Worm (Caenorhabditis elegans): ENCODE results near the gene F19B10.10.

The F19B10.10 gene

DNA sequence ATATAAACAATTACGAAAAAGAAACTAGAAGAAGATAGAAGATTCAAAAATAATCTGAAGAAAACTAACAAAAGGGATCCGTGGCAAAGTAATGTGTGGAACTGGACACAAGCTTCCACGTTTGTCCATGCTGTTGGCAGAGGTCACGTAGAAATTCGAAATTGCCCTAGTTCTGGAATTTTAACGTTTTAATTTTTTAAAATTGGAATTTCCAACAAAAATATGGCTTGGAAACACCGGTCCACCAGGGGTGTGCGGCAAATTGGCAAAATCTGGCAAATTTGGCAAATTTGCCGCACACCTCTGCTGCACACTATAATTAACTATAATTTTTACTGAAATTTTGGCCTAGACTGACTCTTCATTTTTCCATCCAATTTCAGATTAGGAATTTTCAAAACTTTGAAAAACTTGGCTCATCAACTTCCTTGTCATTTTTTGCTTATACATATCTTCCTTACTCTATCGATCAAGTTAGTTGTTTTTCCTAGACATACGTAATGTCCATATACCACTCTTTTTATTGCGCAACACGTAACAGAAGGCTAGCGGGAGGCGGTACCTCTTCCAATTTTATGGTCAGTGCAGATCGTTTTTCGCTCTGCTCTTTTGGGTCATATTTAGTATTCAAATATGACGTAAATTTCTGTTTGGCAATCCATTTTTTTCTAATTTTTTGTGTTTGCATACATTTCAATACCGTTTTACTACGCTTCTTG is at the start of gene F19B10.10:
TSS of gene F19B10.10 (minus strand) at position 51 of the 719 bp plus-strand sequence.
- no peak for TF ChIP-seq hlh-1 (tag; optimal IDR thresholded peaks at IDR 0.05)
- peak; percentile 92 for TF ChIP-seq zip-8 (tag; optimal IDR thresholded peaks at IDR 0.05)
- TF ChIP-seq lin-13 (tag; optimal IDR thresholded peaks at IDR 0.05), result no peak

DNA sequence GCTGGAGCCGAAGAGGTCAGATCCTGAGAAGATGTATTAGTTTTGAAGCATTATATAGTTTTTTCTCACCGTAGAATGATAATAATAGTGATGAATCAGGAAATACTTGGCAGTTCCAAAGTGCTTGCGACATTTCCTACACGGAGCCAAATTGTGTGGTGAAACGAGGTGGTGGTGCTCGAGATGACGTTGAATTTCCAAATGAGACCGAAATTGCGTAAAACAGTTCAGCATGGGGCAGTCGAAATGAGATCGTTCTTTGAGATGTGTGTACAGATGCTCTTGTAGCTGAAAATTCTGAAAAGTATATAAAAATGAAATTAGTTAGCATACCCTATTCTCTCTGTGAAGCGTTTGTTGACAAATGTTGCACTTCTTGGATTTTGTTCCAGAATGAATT is 46.8 kb upstream of the F19B10.10 start, which contains the start of gene C46E10.8:
TSS of gene C46E10.8 (minus strand) at position 101 of the 400 bp plus-strand sequence.
- TF ChIP-seq unc-39 (tag; optimal IDR thresholded peaks at IDR 0.05) (no peak), elt-1 (tag; optimal IDR thresholded peaks at IDR 0.05; ENCODE audit: borderline replicate concordance, insufficient read depth) (no peak), hlh-1 (tag; optimal IDR thresholded peaks at IDR 0.05) (no peak), ces-1 (GFP tag; optimal IDR thresholded peaks at IDR 0.05) (no peak)

DNA sequence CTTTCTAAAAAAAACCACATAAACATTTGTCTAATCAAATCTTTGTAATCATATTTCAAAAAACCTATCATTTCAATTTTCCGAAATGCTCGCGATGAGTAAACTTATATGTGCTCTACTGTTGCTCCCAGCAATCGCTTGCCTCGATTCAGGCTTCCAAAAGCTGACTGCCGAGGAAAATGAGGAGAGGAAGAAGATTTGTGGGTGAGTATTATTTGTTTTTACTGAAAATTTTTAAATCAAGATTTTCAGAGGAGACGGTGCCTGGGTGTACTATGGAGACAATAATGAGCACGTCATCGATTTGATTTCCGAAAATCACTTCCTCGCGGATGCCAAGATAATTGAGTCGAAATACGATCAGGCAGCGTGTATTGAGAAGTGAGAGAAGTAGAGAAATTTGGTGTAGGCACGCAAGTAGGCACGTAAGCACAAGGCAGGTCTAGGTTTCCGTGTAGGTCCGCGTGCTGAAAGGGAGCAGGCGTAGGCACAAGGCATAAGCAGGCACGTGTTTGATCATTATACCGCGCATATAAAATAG is 43.0 kb upstream of the F19B10.10 start, which contains the start of gene C46E10.1:
TSS of gene C46E10.1 (plus strand) at position 51 of the 541 bp plus-strand sequence.
- no peak for TF ChIP-seq lin-13 (tag; optimal IDR thresholded peaks at IDR 0.05)
- TF ChIP-seq ceh-39 (tag; optimal IDR thresholded peaks at IDR 0.05), result no peak
- no peak for TF ChIP-seq tbx-8 (GFP tag; optimal IDR thresholded peaks at IDR 0.05)
- no peak for TF ChIP-seq blmp-1 (tag; optimal IDR thresholded peaks at IDR 0.05)
- TF ChIP-seq unc-62 (GFP tag; optimal IDR thresholded peaks at IDR 0.05), result no peak
- TF ChIP-seq ceh-83 (GFP tag; optimal IDR thresholded peaks at IDR 0.05), result no peak
- no peak for TF ChIP-seq hlh-1 (tag; optimal IDR thresholded peaks at IDR 0.05)
- no peak for TF ChIP-seq unc-120 (tag; optimal IDR thresholded peaks at IDR 0.05; ENCODE audit: poor library complexity, severe bottlenecking)
- no peak for TF ChIP-seq bed-3 (GFP tag; optimal IDR thresholded peaks at IDR 0.05)
- no peak for TF ChIP-seq nhr-2 (tag; optimal IDR thresholded peaks at IDR 0.05)
- TF ChIP-seq unc-39 (tag; optimal IDR thresholded peaks at IDR 0.05), result no peak

DNA sequence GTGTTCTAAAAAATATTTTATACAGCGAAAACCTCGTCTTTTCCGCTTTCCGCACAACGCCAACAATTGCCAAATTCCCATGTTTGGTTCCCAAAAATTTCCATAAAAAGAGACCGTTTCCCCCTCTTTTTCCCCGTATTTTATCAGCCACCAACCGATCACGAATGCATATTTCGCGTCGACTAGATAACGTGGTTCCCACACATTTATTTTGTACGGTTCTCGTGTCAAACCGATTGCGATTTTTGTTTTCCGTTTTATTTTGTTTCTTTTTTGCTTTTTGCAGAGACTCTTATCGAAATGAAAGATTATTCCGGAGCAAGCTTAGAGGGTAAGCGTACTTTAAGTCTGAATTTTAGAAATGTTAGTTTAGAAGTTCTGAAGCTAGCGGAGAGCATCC is 39.8 kb upstream of the F19B10.10 start, which contains the start of gene C46E10.3:
TSS of gene C46E10.3 (plus strand) at position 301 of the 400 bp plus-strand sequence.
- TF ChIP-seq bed-3 (GFP tag; optimal IDR thresholded peaks at IDR 0.05) (no peak), mep-1 (tag; optimal IDR thresholded peaks at IDR 0.05) (no peak), ces-1 (GFP tag; optimal IDR thresholded peaks at IDR 0.05) (no peak), nhr-237 (tag; optimal IDR thresholded peaks at IDR 0.05) (no peak), unc-39 (tag; optimal IDR thresholded peaks at IDR 0.05) (no peak)

DNA sequence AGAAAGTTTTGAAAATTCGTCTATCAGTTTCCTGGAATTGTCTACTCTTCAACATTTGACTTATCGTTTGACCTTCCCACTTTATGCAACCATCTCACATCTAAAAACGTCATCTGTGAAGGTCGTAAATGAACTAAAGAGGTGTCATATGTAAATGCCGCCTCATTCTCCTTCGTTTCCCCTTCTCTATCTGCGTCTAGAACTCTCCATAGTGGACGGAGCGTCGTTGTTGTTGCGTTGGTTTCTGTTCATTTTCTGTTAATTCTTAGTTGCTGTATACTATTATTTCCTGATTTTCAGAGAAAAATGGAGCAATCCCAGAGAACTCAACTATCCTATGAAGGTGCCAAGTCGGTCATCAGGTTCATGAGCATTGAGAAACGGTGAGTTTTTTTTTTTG is 35.7 kb upstream of the F19B10.10 start, which contains the start of gene fbxc-52:
TSS of gene fbxc-52 (plus strand) at position 301 of the 400 bp plus-strand sequence.
- TF ChIP-seq ceh-43 (GFP tag; optimal IDR thresholded peaks at IDR 0.05) (no peak), ceh-39 (tag; optimal IDR thresholded peaks at IDR 0.05) (no peak), flh-1 (GFP tag; optimal IDR thresholded peaks at IDR 0.05) (no peak), sem-2 (GFP tag; optimal IDR thresholded peaks at IDR 0.05) (no peak)

DNA sequence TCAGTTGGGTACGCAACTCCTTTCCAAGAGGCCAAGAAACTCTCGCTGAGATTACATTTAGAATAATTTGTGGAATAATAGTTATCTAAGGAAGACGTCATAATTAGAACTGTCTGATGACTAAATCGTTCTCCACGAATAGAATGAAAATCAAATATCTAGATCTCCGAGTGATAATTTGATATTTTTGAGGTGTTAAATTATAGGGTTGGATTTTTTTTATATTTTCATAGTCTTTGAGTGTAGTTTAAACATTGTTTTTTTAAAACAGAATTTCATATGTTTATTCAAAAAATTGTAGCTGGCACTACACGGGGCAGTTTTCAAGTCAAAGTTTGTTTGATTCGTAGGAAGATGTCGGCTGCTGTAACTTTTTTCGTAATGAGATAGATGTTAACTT is 35.2 kb upstream of the F19B10.10 start, which contains the start of gene srh-99:
TSS of gene srh-99 (minus strand) at position 101 of the 400 bp plus-strand sequence.
- TF ChIP-seq nhr-76 (tag; optimal IDR thresholded peaks at IDR 0.05) (no peak), tbx-8 (GFP tag; optimal IDR thresholded peaks at IDR 0.05) (no peak), mls-2 (tag; optimal IDR thresholded peaks at IDR 0.05) (no peak), unc-120 (tag; optimal IDR thresholded peaks at IDR 0.05; ENCODE audit: poor library complexity, severe bottlenecking) (no peak), drap-1 (GFP tag; optimal IDR thresholded peaks at IDR 0.05) (no peak)

DNA sequence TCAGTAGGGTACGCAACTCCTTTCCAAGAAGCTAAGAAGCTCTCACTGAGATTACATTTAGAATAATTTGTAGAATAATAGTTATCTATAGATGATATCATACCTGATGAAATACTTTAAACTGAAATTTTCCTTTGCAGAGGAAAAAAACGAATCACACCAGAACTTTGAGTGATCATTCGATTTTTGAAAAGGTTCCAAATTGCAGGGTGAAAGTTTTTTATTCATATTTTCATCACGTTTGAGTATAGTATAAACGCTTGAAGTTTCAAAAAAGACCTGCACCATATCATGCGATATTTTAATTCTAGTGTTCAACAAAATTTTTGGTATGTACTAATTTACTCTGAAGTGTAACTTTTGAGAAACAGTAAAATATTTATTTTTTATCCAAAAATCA is 33.4 kb upstream of the F19B10.10 start, which contains the start of gene srh-100:
TSS of gene srh-100 (minus strand) at position 101 of the 400 bp plus-strand sequence.
- TF ChIP-seq lin-13 (tag; optimal IDR thresholded peaks at IDR 0.05), result no peak
- no peak for TF ChIP-seq M03D4.4 (tag; optimal IDR thresholded peaks at IDR 0.05)
- no peak for TF ChIP-seq mls-2 (tag; optimal IDR thresholded peaks at IDR 0.05)
- no peak for TF ChIP-seq blmp-1 (tag; optimal IDR thresholded peaks at IDR 0.05)
- no peak for TF ChIP-seq lin-32 (GFP tag; optimal IDR thresholded peaks at IDR 0.05)
- TF ChIP-seq ceh-43 (GFP tag; optimal IDR thresholded peaks at IDR 0.05), result no peak
- no peak for TF ChIP-seq lsy-2 (tag; optimal IDR thresholded peaks at IDR 0.05)
- TF ChIP-seq unc-120 (tag; optimal IDR thresholded peaks at IDR 0.05; ENCODE audit: poor library complexity, severe bottlenecking), result no peak
- TF ChIP-seq nhr-2 (tag; optimal IDR thresholded peaks at IDR 0.05), result no peak
- no peak for TF ChIP-seq ces-1 (GFP tag; optimal IDR thresholded peaks at IDR 0.05)
- no peak for TF ChIP-seq unc-62 (GFP tag; optimal IDR thresholded peaks at IDR 0.05)
- no peak for TF ChIP-seq cnd-1 (tag; optimal IDR thresholded peaks at IDR 0.05)
- TF ChIP-seq pha-4 (tag; optimal IDR thresholded peaks at IDR 0.05), result no peak
- TF ChIP-seq snpc-4 (tag; optimal IDR thresholded peaks at IDR 0.05), result no peak
- TF ChIP-seq hlh-1 (tag; optimal IDR thresholded peaks at IDR 0.05), result no peak

Measured in whole organism, mixed stage, embryonic.